Worm (Caenorhabditis elegans): ENCODE data around the gene F31A3.5.

F31A3.5 gene

ce11 chrX:17516461-17516860 is 46.9 kb downstream of the F31A3.5 start:
- TF ChIP-seq fkh-8 (tag; optimal IDR thresholded peaks at IDR 0.05) (no peak), lsy-2 (tag; optimal IDR thresholded peaks at IDR 0.05) (no peak), ztf-4 (tag; optimal IDR thresholded peaks at IDR 0.05) (no peak), elt-3 (tag; optimal IDR thresholded peaks at IDR 0.05) (no peak)

ce11 chrX:17515207-17515902 is 48.1 kb downstream of the F31A3.5 start:
- TF ChIP-seq tbx-2 (tag; optimal IDR thresholded peaks at IDR 0.05) (peak; percentile 2), unc-62 (GFP tag; optimal IDR thresholded peaks at IDR 0.05) (no peak), egl-27 (tag; optimal IDR thresholded peaks at IDR 0.05) (no peak), dpl-1 (GFP tag; optimal IDR thresholded peaks at IDR 0.05) (no peak), unc-98 (GFP tag; IDR thresholded peaks at IDR 0.05) (no peak), skn-1 (tag; optimal IDR thresholded peaks at IDR 0.05) (peak; percentile 13), snu-23 (GFP tag; optimal IDR thresholded peaks at IDR 0.05) (peak; percentile 20), lin-39 (tag; optimal IDR thresholded peaks at IDR 0.05) (no peak), lin-14 (GFP tag; optimal IDR thresholded peaks at IDR 0.05) (peak; percentile 49), elt-3 (tag; optimal IDR thresholded peaks at IDR 0.05) (peak in 1 of 6 experiments; percentile 63), efl-3 (GFP tag; optimal IDR thresholded peaks at IDR 0.05) (no peak), nhr-71 (tag; optimal IDR thresholded peaks at IDR 0.05) (peak; percentile 26), unc-130 (tag; optimal IDR thresholded peaks at IDR 0.05) (peak; percentile 16), nhr-47 (tag; optimal IDR thresholded peaks at IDR 0.05) (peak; percentile 12), hlh-4 (tag; optimal IDR thresholded peaks at IDR 0.05) (no peak), nhr-76 (tag; optimal IDR thresholded peaks at IDR 0.05) (no peak), tlp-1 (tag; optimal IDR thresholded peaks at IDR 0.05) (no peak), nhr-20 (tag; optimal IDR thresholded peaks at IDR 0.05) (peak; percentile 45), grh-1 (GFP tag; IDR thresholded peaks at IDR 0.05) (no peak), C34B4.2 (tag; optimal IDR thresholded peaks at IDR 0.05) (no peak), elt-2 (tag; optimal IDR thresholded peaks at IDR 0.05) (no peak), hlh-17 (GFP tag; optimal IDR thresholded peaks at IDR 0.05; ENCODE audit: borderline replicate concordance) (no peak), nhr-11 (tag; optimal IDR thresholded peaks at IDR 0.05) (no peak), ztf-11 (tag; optimal IDR thresholded peaks at IDR 0.05) (no peak), vab-15 (tag; optimal IDR thresholded peaks at IDR 0.05) (no peak), lir-3 (tag; optimal IDR thresholded peaks at IDR 0.05; ENCODE audit: poor library complexity) (no peak), xbp-1 (tag; optimal IDR thresholded peaks at IDR 0.05) (no peak), blmp-1 (tag; optimal IDR thresholded peaks at IDR 0.05) (peak; percentile 94), nhr-85 (tag) (peak; percentile 65), fkh-4 (tag; optimal IDR thresholded peaks at IDR 0.05; ENCODE audit: borderline replicate concordance) (no peak), mep-1 (tag; optimal IDR thresholded peaks at IDR 0.05) (no peak), mdl-1 (tag; optimal IDR thresholded peaks at IDR 0.05) (peak in 1 of 2 experiments; percentile 21), ceh-90 (tag; optimal IDR thresholded peaks at IDR 0.05) (no peak), lin-35 (GFP tag; optimal IDR thresholded peaks at IDR 0.05) (no peak), pax-3 (tag; optimal IDR thresholded peaks at IDR 0.05) (peak; percentile 48), dsc-1 (tag; optimal IDR thresholded peaks at IDR 0.05) (peak; percentile 80), efl-1 (optimal IDR thresholded peaks at IDR 0.05) (no peak), efl-1 (GFP tag; optimal IDR thresholded peaks at IDR 0.05 in 1 of 2) (no peak), fkh-8 (tag; optimal IDR thresholded peaks at IDR 0.05) (peak; percentile 54), fos-1 (tag; optimal IDR thresholded peaks at IDR 0.05) (no peak), pqm-1 (tag; optimal IDR thresholded peaks at IDR 0.05) (no peak), F16B12.6 (tag; optimal IDR thresholded peaks at IDR 0.05) (no peak), ama-1 (optimal IDR thresholded peaks at IDR 0.05) (no peak), ceh-8 (GFP tag; optimal IDR thresholded peaks at IDR 0.05) (no peak)
